Worm (Caenorhabditis elegans) whole organism, young adult: ENCODE results near the gene C17F4.8.

Experiments used
- B0035.1 ChIP-seq: sonication (generic microtip); optimal IDR thresholded peaks from 2 replicates; lab custom pipeline; 2016; ENCODE audit warnings: missing genetic modification characterization, mild to moderate bottlenecking, missing compliant biosample characterization, missing genotype, missing genetic modification reagents
- B0261.1 ChIP-seq: sonication (generic microtip); optimal IDR thresholded peaks from 2 replicates; lab custom pipeline; 2016; ENCODE audit warnings: mild to moderate bottlenecking, missing genetic modification characterization, moderate library complexity, missing compliant biosample characterization
- F10E7.11 ChIP-seq: sonication (generic microtip); optimal IDR thresholded peaks from 2 replicates; lab custom pipeline; 2017; ENCODE audit warnings: mild to moderate bottlenecking, missing genetic modification characterization, moderate library complexity, missing compliant biosample characterization
- F23B12.7 ChIP-seq: sonication (generic microtip); optimal IDR thresholded peaks from 2 replicates; lab custom pipeline; 2017; ENCODE audit warnings: missing genetic modification characterization, mild to moderate bottlenecking, missing compliant biosample characterization, antibody characterized with exemption, moderate library complexity; ENCODE audit not compliant: insufficient read depth
- F49E8.2 ChIP-seq: sonication (generic microtip); optimal IDR thresholded peaks from 3 replicates; lab custom pipeline; 2017; ENCODE audit warnings: missing genetic modification characterization, mild to moderate bottlenecking, missing compliant biosample characterization, antibody characterized with exemption, moderate library complexity; ENCODE audit not compliant: insufficient read depth
- T07F8.4 ChIP-seq: sonication (generic microtip); optimal IDR thresholded peaks from 2 replicates; lab custom pipeline; 2016; ENCODE audit warnings: mild to moderate bottlenecking, missing genetic modification characterization, moderate library complexity, missing compliant biosample characterization
- Y53F4B.3 ChIP-seq: fragments of 200-800 bp; sonication (Bioruptor generic); IDR thresholded peaks from 2 replicates; pipeline ENCODE4 v1.3.6; 2022; ENCODE audit warnings: missing genetic modification reagents, missing genetic modification characterization, missing compliant biosample characterization
- Y67H2A.10 ChIP-seq: fragments of 200-800 bp; sonication (Bioruptor generic); conservative IDR thresholded peaks from 2 replicates; pipeline ENCODE4 v1.3.6; 2022; ENCODE audit warnings: missing genetic modification reagents, missing genetic modification characterization, missing compliant biosample characterization
- Y79H2A.3 ChIP-seq: fragments of 200-800 bp; sonication (Bioruptor generic); conservative IDR thresholded peaks from 2 replicates; pipeline ENCODE4 v1.3.6; 2022; ENCODE audit warnings: missing genetic modification reagents, missing genetic modification characterization, missing compliant biosample characterization
- aptf-2 ChIP-seq: fragments of 200-800 bp; sonication (Bioruptor generic); conservative IDR thresholded peaks from 2 replicates; pipeline ENCODE4 v1.3.6; 2022; ENCODE audit warnings: missing genetic modification reagents, missing genetic modification characterization, missing compliant biosample characterization
- atf-7 ChIP-seq: sonication (generic microtip); optimal IDR thresholded peaks from 2 replicates; lab custom pipeline; 2017; ENCODE audit warnings: mild to moderate bottlenecking, missing genetic modification characterization, missing compliant biosample characterization
- athp-1 ChIP-seq: sonication (generic microtip); optimal IDR thresholded peaks from 2 replicates; lab custom pipeline; 2017; ENCODE audit warnings: mild to moderate bottlenecking, missing genetic modification characterization, missing compliant biosample characterization
- bed-1 ChIP-seq: fragments of 200-800 bp; sonication (Bioruptor generic); IDR thresholded peaks from 2 replicates; pipeline ENCODE4 v1.3.6; 2022; ENCODE audit warnings: missing genetic modification reagents, missing genetic modification characterization, missing compliant biosample characterization
- bed-2 ChIP-seq: fragments of 200-800 bp; sonication (Bioruptor generic); IDR thresholded peaks from 2 replicates; pipeline ENCODE4 v1.3.6; 2022; ENCODE audit warnings: missing genetic modification reagents, missing genetic modification characterization, missing compliant biosample characterization
- ccch-3 ChIP-seq: fragments of 200-800 bp; sonication (Bioruptor generic); optimal IDR thresholded peaks from 2 replicates; lab custom pipeline; 2018; ENCODE audit warnings: mild to moderate bottlenecking, missing genetic modification characterization, missing compliant biosample characterization
- chd-7 ChIP-seq: sonication (generic microtip); optimal IDR thresholded peaks from 2 replicates; lab custom pipeline; 2016; ENCODE audit warnings: mild to moderate bottlenecking, missing genetic modification characterization, moderate library complexity, missing compliant biosample characterization
- dpff-1 ChIP-seq: sonication (generic microtip); optimal IDR thresholded peaks from 2 replicates; lab custom pipeline; 2017; ENCODE audit warnings: mild to moderate bottlenecking, missing genetic modification characterization, missing compliant biosample characterization
- ekl-4 ChIP-seq: fragments of 200-800 bp; sonication (Bioruptor generic); IDR thresholded peaks from 2 replicates; pipeline ENCODE4 v1.3.6; 2022; ENCODE audit warnings: missing genetic modification reagents, missing genetic modification characterization, missing compliant biosample characterization
- ets-4 ChIP-seq: fragments of 200-800 bp; sonication (Bioruptor generic); optimal IDR thresholded peaks from 2 replicates; lab custom pipeline; 2018; ENCODE audit warnings: mild to moderate bottlenecking, missing genetic modification characterization, missing compliant biosample characterization
- fkh-3 ChIP-seq: sonication (generic microtip); optimal IDR thresholded peaks from 2 replicates; lab custom pipeline; 2016; ENCODE audit warnings: mild to moderate bottlenecking, missing genetic modification characterization, missing compliant biosample characterization
- him-1 ChIP-seq: sonication (generic microtip); optimal IDR thresholded peaks from 2 replicates; lab custom pipeline; 2016; ENCODE audit warnings: missing genotype, missing genetic modification reagents, missing genetic modification characterization, missing compliant biosample characterization
- hlh-12 ChIP-seq: sonication (generic microtip); optimal IDR thresholded peaks from 2 replicates; lab custom pipeline; 2016; ENCODE audit warnings: missing genetic modification characterization, missing compliant biosample characterization
- hmg-1.2 ChIP-seq: fragments of 200-800 bp; sonication (Bioruptor generic); IDR thresholded peaks from 2 replicates; pipeline ENCODE4 v1.3.6; 2022; ENCODE audit warnings: missing genetic modification reagents, missing genetic modification characterization, missing compliant biosample characterization
- hrde-1 ChIP-seq: sonication (generic microtip); optimal IDR thresholded peaks from 2 replicates; lab custom pipeline; 2016; ENCODE audit warnings: missing genetic modification characterization, mild to moderate bottlenecking, missing compliant biosample characterization, moderate library complexity, missing genotype, missing genetic modification reagents, borderline replicate concordance
- hsf-1 ChIP-seq: fragments of 200-800 bp; sonication (Bioruptor generic); IDR thresholded peaks from 2 replicates; pipeline ENCODE4 v1.3.6; 2022; ENCODE audit warnings: missing genetic modification reagents, missing genetic modification characterization, missing compliant biosample characterization
- let-526 ChIP-seq: fragments of 200-800 bp; sonication (Bioruptor generic); IDR thresholded peaks from 2 replicates; pipeline ENCODE4 v1.3.6; 2022; ENCODE audit warnings: missing genetic modification reagents, missing genetic modification characterization, missing compliant biosample characterization
- let-607 ChIP-seq, 2 experiments: fragments of 200-800 bp in 1 of 2; sonication (Bioruptor generic) in 1 of 2; sonication (generic microtip) in 1 of 2; optimal IDR thresholded peaks; 2 replicates each; lab custom pipeline; 2016 to 2018; ENCODE audit warnings: mild to moderate bottlenecking in 2 of 2, missing compliant biosample characterization in 2 of 2, missing genetic modification characterization in 2 of 2, moderate library complexity in 2 of 2, missing genotype in 1 of 2
- lin-40 ChIP-seq: sonication (generic microtip); optimal IDR thresholded peaks from 2 replicates; lab custom pipeline; 2016; ENCODE audit warnings: missing genetic modification characterization, mild to moderate bottlenecking, missing compliant biosample characterization, missing genotype, missing genetic modification reagents
- madf-10 ChIP-seq: sonication (generic microtip); optimal IDR thresholded peaks from 2 replicates; lab custom pipeline; 2016; ENCODE audit warnings: mild to moderate bottlenecking, missing genetic modification characterization, missing compliant biosample characterization
- madf-3 ChIP-seq: fragments of 200-800 bp; sonication (Bioruptor generic); IDR thresholded peaks from 2 replicates; pipeline ENCODE4 v1.3.6; 2022; ENCODE audit warnings: missing genetic modification reagents, missing genetic modification characterization, missing compliant biosample characterization
- mes-4 ChIP-seq: sonication (generic microtip); optimal IDR thresholded peaks from 2 replicates; lab custom pipeline; 2016; ENCODE audit warnings: missing genotype, missing genetic modification characterization, missing compliant biosample characterization
- nhr-179 ChIP-seq: sonication (generic microtip); optimal IDR thresholded peaks from 2 replicates; lab custom pipeline; 2016; ENCODE audit warnings: mild to moderate bottlenecking, missing genetic modification characterization, missing compliant biosample characterization
- nhr-27 ChIP-seq: fragments of 200-800 bp; sonication (Bioruptor generic); optimal IDR thresholded peaks from 2 replicates; lab custom pipeline; 2018; ENCODE audit warnings: mild to moderate bottlenecking, missing genetic modification characterization, moderate library complexity, missing compliant biosample characterization
- pbrm-1 ChIP-seq: fragments of 200-800 bp; sonication (Bioruptor generic); IDR thresholded peaks from 2 replicates; pipeline ENCODE4 v1.3.6; 2022; ENCODE audit warnings: missing genetic modification reagents, missing genetic modification characterization, missing compliant biosample characterization
- repo-1 ChIP-seq: sonication (generic microtip); optimal IDR thresholded peaks from 2 replicates; lab custom pipeline; 2017; ENCODE audit warnings: mild to moderate bottlenecking, missing genetic modification characterization, missing compliant biosample characterization
- rpc-1 ChIP-seq, 2 experiments: fragments of 150-350 bp in 1 of 2; sonication (generic microtip) in 1 of 2; optimal IDR thresholded peaks; 2 replicates each; lab custom pipeline; 2014 to 2018; ENCODE audit warnings: missing biosample characterization in 1 of 2, missing genetic modification characterization in 1 of 2, missing genetic modification reagents in 1 of 2, missing genotype in 1 of 2
- sea-2 ChIP-seq: fragments of 200-800 bp; sonication (Bioruptor generic); IDR thresholded peaks from 2 replicates; pipeline ENCODE4 v1.3.6; 2022; ENCODE audit warnings: missing genetic modification characterization, missing compliant biosample characterization
- snpc-3.4 ChIP-seq: sonication (generic microtip); optimal IDR thresholded peaks from 2 replicates; lab custom pipeline; 2017; ENCODE audit warnings: missing genetic modification characterization, mild to moderate bottlenecking, missing compliant biosample characterization, antibody characterized with exemption, moderate library complexity, missing genotype, missing genetic modification reagents
- tbp1 ChIP-seq: fragments of 200-800 bp; sonication (Bioruptor generic); optimal IDR thresholded peaks from 2 replicates; lab custom pipeline; 2018; ENCODE audit warnings: mild to moderate bottlenecking, missing genetic modification characterization, missing compliant biosample characterization
- tbx-9 ChIP-seq: sonication (generic microtip); optimal IDR thresholded peaks from 2 replicates; lab custom pipeline; 2016; ENCODE audit warnings: borderline replicate concordance, missing genetic modification characterization, inconsistent platforms, missing compliant biosample characterization
- unc-62 ChIP-seq: fragments of 150-350 bp; optimal IDR thresholded peaks from 2 replicates; lab custom pipeline; 2014; ENCODE audit warnings: missing biosample characterization, missing genetic modification reagents, missing genetic modification characterization
- zfh-2 ChIP-seq: fragments of 200-800 bp; sonication (Bioruptor generic); conservative IDR thresholded peaks from 2 replicates; pipeline ENCODE4 v1.3.6; 2022; ENCODE audit warnings: missing genetic modification reagents, missing genetic modification characterization, missing compliant biosample characterization
- ztf-22 ChIP-seq: fragments of 200-800 bp; sonication (Bioruptor generic); optimal IDR thresholded peaks from 2 replicates; lab custom pipeline; 2018; ENCODE audit warnings: mild to moderate bottlenecking, missing genetic modification characterization, moderate library complexity, missing compliant biosample characterization

The C17F4.8 gene

ce11 chrII:3267815-3268214, 33.2 kb upstream of the C17F4.8 start (continued):
- TF ChIP-seq hsf-1 (GFP tag; lab: Robert Waterston, UW): no peak
- no peak for TF ChIP-seq unc-62 (GFP tag; lab: Kevin White, UChicago)
- TF ChIP-seq him-1 (tag; lab: Kevin White, UChicago): peak; percentile 63
- no peak for TF ChIP-seq hrde-1 (tag; lab: Kevin White, UChicago)
- TF ChIP-seq Y79H2A.3: no peak
- TF ChIP-seq zfh-2: no peak
- no peak for TF ChIP-seq bed-2 (GFP tag; lab: Robert Waterston, UW)
- TF ChIP-seq ztf-22 (GFP tag; lab: Kevin White, UChicago): no peak
- peak; percentile 65 for TF ChIP-seq rpc-1 (optimal IDR thresholded peaks at IDR 0.05; lab: Kevin White, UChicago)
- TF ChIP-seq rpc-1 (tag; optimal IDR thresholded peaks at IDR 0.05; lab: Kevin White, UChicago): peak; percentile 78
- TF ChIP-seq chd-7 (tag; lab: Kevin White, UChicago): peak; percentile 14
- TF ChIP-seq madf-10 (tag; lab: Kevin White, UChicago): no peak
- TF ChIP-seq let-607 (tag; optimal IDR thresholded peaks at IDR 0.05; lab: Kevin White, UChicago): no peak
- no peak for TF ChIP-seq tbx-9 (tag; lab: Kevin White, UChicago)
- peak; percentile 48 for TF ChIP-seq hmg-1.2 (GFP tag; lab: Robert Waterston, UW)
- peak; percentile 95 for TF ChIP-seq tbp1
- TF ChIP-seq repo-1: no peak
- TF ChIP-seq F49E8.2 (tag; lab: Kevin White, UChicago): no peak
- no peak for TF ChIP-seq T07F8.4 (tag; lab: Kevin White, UChicago)
- TF ChIP-seq nhr-27: no peak
- no peak for TF ChIP-seq ets-4 (GFP tag; lab: Kevin White, UChicago)
- TF ChIP-seq B0035.1 (tag; lab: Kevin White, UChicago): no peak
- TF ChIP-seq ccch-3 (GFP tag; lab: Kevin White, UChicago): no peak

ce11 chrII:3267365-3267764, 32.7 kb upstream of the C17F4.8 start, which contains the start of gene F02E11.7:
TSS of gene F02E11.7 (plus strand) at chrII:3267665.
- no peak for TF ChIP-seq let-526
- TF ChIP-seq sea-2 (GFP tag; lab: Robert Waterston, UW): no peak
- no peak for TF ChIP-seq ekl-4
- no peak for TF ChIP-seq pbrm-1 (GFP tag; lab: Robert Waterston, UW)
- no peak for TF ChIP-seq ets-4 (GFP tag; lab: Kevin White, UChicago)
- no peak for TF ChIP-seq atf-7
- TF ChIP-seq dpff-1 (tag; lab: Kevin White, UChicago): no peak
- no peak for TF ChIP-seq aptf-2 (GFP tag; lab: Robert Waterston, UW)
- no peak for TF ChIP-seq bed-2 (GFP tag; lab: Robert Waterston, UW)
- TF ChIP-seq snpc-3.4 (tag; lab: Kevin White, UChicago): no peak
- TF ChIP-seq hrde-1 (tag; lab: Kevin White, UChicago): no peak
- no peak for TF ChIP-seq tbx-9 (tag; lab: Kevin White, UChicago)

- TF ChIP-seq F10E7.11 (tag; lab: Kevin White, UChicago) (no peak), hlh-12 (tag; lab: Kevin White, UChicago) (no peak), F23B12.7 (no peak), tbp1 (peak; percentile 67), athp-1 (tag; lab: Kevin White, UChicago) (no peak), madf-3 (GFP tag; lab: Robert Waterston, UW) (no peak), nhr-179 (tag; lab: Kevin White, UChicago) (no peak), lin-40 (tag; lab: Kevin White, UChicago) (no peak), rpc-1 (optimal IDR thresholded peaks at IDR 0.05; lab: Kevin White, UChicago) (no peak), rpc-1 (tag; optimal IDR thresholded peaks at IDR 0.05; lab: Kevin White, UChicago) (peak; percentile 58), Y53F4B.3 (GFP tag; lab: Robert Waterston, UW) (no peak), Y67H2A.10 (GFP tag; lab: Robert Waterston, UW) (no peak), bed-1 (GFP tag; lab: Robert Waterston, UW) (no peak), B0261.1 (tag; lab: Kevin White, UChicago) (peak; percentile 44), nhr-27 (no peak), mes-4 (tag; lab: Kevin White, UChicago) (no peak), fkh-3 (tag; lab: Kevin White, UChicago) (no peak)
- TF ChIP-seq, all 124 proteins: peak for 3
Measured at ce11 chrII:3264704-3265103, 30.1 kb upstream of the C17F4.8 start.
